Fruit fly (Drosophila melanogaster): ENCODE data around the gene CG33784.

The CG33784 gene

dm6 chr3R:10093252-10094030 is 25.7 kb downstream of the CG33784 start:
- TF ChIP-seq CG34367 (tag; optimal IDR thresholded peaks at IDR 0.05) (no peak), Snoo (tag; optimal IDR thresholded peaks at IDR 0.05) (no peak), CG32121 (GFP tag; IDR thresholded peaks at IDR 0.05) (no peak), fd96Ca (GFP tag; IDR thresholded peaks at IDR 0.05) (no peak), gl (tag; optimal IDR thresholded peaks at IDR 0.05) (no peak), CG17806 (tag; optimal IDR thresholded peaks at IDR 0.05) (no peak), CG13204 (GFP tag; optimal IDR thresholded peaks at IDR 0.05) (no peak), Ets98B (GFP tag; IDR thresholded peaks at IDR 0.05) (peak; percentile 58; the same call in 1 of the 2 replicates), CG10348 (GFP tag; IDR thresholded peaks at IDR 0.05) (no peak), CG9948 (tag; optimal IDR thresholded peaks at IDR 0.05) (no peak), CG4496 (GFP tag; IDR thresholded peaks at IDR 0.05) (peak; percentile 76), Pif1A (GFP tag; optimal IDR thresholded peaks at IDR 0.05) (no peak), CG12605 (GFP tag; IDR thresholded peaks at IDR 0.05) (peak; percentile 64; the same call in 1 of the 2 replicates), CG14655 (GFP tag; optimal IDR thresholded peaks at IDR 0.05) (no peak), Pif1B (GFP tag; optimal IDR thresholded peaks at IDR 0.05) (no peak), EcR (GFP tag; optimal IDR thresholded peaks at IDR 0.05) (peak; percentile 11), D1 (tag; optimal IDR thresholded peaks at IDR 0.05) (no peak), CG8159 (tag; optimal IDR thresholded peaks at IDR 0.05) (no peak), CG8301 (tag; optimal IDR thresholded peaks at IDR 0.05) (no peak)

- TF ChIP-seq fd96Ca (GFP tag; IDR thresholded peaks at IDR 0.05) (no peak), CG10348 (GFP tag; IDR thresholded peaks at IDR 0.05) (no peak), CG9948 (tag; optimal IDR thresholded peaks at IDR 0.05) (no peak), CG14655 (GFP tag; optimal IDR thresholded peaks at IDR 0.05) (no peak), CG8301 (tag; optimal IDR thresholded peaks at IDR 0.05) (no peak), CG13204 (GFP tag; optimal IDR thresholded peaks at IDR 0.05) (no peak), CG15710 (tag; optimal IDR thresholded peaks at IDR 0.05) (no peak), CG4496 (GFP tag; IDR thresholded peaks at IDR 0.05) (no peak)
Observed at dm6 chr3R:10095052-10095451, 27.3 kb downstream of the CG33784 start.

- TF ChIP-seq CG9948 (tag; optimal IDR thresholded peaks at IDR 0.05), result no peak
- no peak for TF ChIP-seq Pif1A (GFP tag; optimal IDR thresholded peaks at IDR 0.05)
- TF ChIP-seq CG32121 (GFP tag; IDR thresholded peaks at IDR 0.05), result no peak
- TF ChIP-seq CG13204 (GFP tag; optimal IDR thresholded peaks at IDR 0.05), result no peak
- TF ChIP-seq CG14655 (GFP tag; optimal IDR thresholded peaks at IDR 0.05), result no peak
- TF ChIP-seq Pif1B (GFP tag; optimal IDR thresholded peaks at IDR 0.05), result no peak
- no peak for TF ChIP-seq CG8301 (tag; optimal IDR thresholded peaks at IDR 0.05)
- TF ChIP-seq EcR (GFP tag; optimal IDR thresholded peaks at IDR 0.05), result no peak
- TF ChIP-seq CG15710 (tag; optimal IDR thresholded peaks at IDR 0.05), result no peak
- no peak for TF ChIP-seq CG10348 (GFP tag; IDR thresholded peaks at IDR 0.05)
- no peak for TF ChIP-seq CG12605 (GFP tag; IDR thresholded peaks at IDR 0.05)
- TF ChIP-seq gl (tag; optimal IDR thresholded peaks at IDR 0.05), result no peak
- TF ChIP-seq CG8159 (tag; optimal IDR thresholded peaks at IDR 0.05), result no peak
- TF ChIP-seq rn (GFP tag; IDR thresholded peaks at IDR 0.05), result no peak
- no peak for TF ChIP-seq Snoo (tag; optimal IDR thresholded peaks at IDR 0.05)
- no peak for TF ChIP-seq CG34367 (tag; optimal IDR thresholded peaks at IDR 0.05)
- TF ChIP-seq D1 (tag; optimal IDR thresholded peaks at IDR 0.05), result no peak
- TF ChIP-seq Ets98B (GFP tag; IDR thresholded peaks at IDR 0.05), result no peak
Observed at dm6 chr3R:10095765-10096164, 28.1 kb downstream of the CG33784 start.

dm6 chr3R:10097531-10098295 is 30.0 kb downstream of the CG33784 start:
- TF ChIP-seq CG32121 (GFP tag; IDR thresholded peaks at IDR 0.05) (0 out of 2 replicates have a peak, but pooled peaks have one; percentile 11), Snoo (tag; optimal IDR thresholded peaks at IDR 0.05) (no peak), EcR (GFP tag; optimal IDR thresholded peaks at IDR 0.05) (peak; percentile 55), CG8159 (tag; optimal IDR thresholded peaks at IDR 0.05) (no peak), CG12605 (GFP tag; IDR thresholded peaks at IDR 0.05) (0 out of 2 replicates have a peak, but pooled peaks have one; percentile 8)

dm6 chr3R:10098296-10098675 is 30.6 kb downstream of the CG33784 start:
- TF ChIP-seq Pif1B (GFP tag; optimal IDR thresholded peaks at IDR 0.05) (no peak), CG13204 (GFP tag; optimal IDR thresholded peaks at IDR 0.05) (no peak), EcR (GFP tag; optimal IDR thresholded peaks at IDR 0.05) (no peak), Ets98B (GFP tag; IDR thresholded peaks at IDR 0.05) (no peak)

dm6 chr3R:10099401-10099848 is 31.7 kb downstream of the CG33784 start:
- TF ChIP-seq EcR (GFP tag; optimal IDR thresholded peaks at IDR 0.05) (peak; percentile 84), Pif1B (GFP tag; optimal IDR thresholded peaks at IDR 0.05) (no peak), rn (GFP tag; IDR thresholded peaks at IDR 0.05) (no peak), Snoo (tag; optimal IDR thresholded peaks at IDR 0.05) (no peak)

Data from whole organism, pupa.